Worm (Caenorhabditis elegans) whole organism, young adult: ENCODE results near the gene plep-1.

ENCODE experiments used
- B0261.1 ChIP-seq: sonication (generic microtip); optimal IDR thresholded peaks from 2 replicates; lab custom pipeline; 2016; ENCODE audit warnings: mild to moderate bottlenecking, missing genetic modification characterization, moderate library complexity, missing compliant biosample characterization
- B0336.3 ChIP-seq: fragments of 200-800 bp; sonication (Bioruptor generic); IDR thresholded peaks from 2 replicates; pipeline ENCODE4 v1.3.6; 2022; ENCODE audit warnings: missing genetic modification characterization, missing compliant biosample characterization
- F39B2.1 ChIP-seq: fragments of 200-800 bp; sonication (Bioruptor generic); IDR thresholded peaks from 2 replicates; pipeline ENCODE4 v1.3.6; 2022; ENCODE audit warnings: missing genetic modification reagents, missing genetic modification characterization, missing compliant biosample characterization
- F57A8.1 ChIP-seq: fragments of 200-800 bp; sonication (Bioruptor generic); optimal IDR thresholded peaks from 2 replicates; lab custom pipeline; 2018; ENCODE audit warnings: mild to moderate bottlenecking, missing genetic modification characterization, moderate library complexity, missing compliant biosample characterization
- atf-7 ChIP-seq: sonication (generic microtip); optimal IDR thresholded peaks from 2 replicates; lab custom pipeline; 2017; ENCODE audit warnings: mild to moderate bottlenecking, missing genetic modification characterization, missing compliant biosample characterization
- attf-5 ChIP-seq: fragments of 200-800 bp; sonication (Bioruptor generic); optimal IDR thresholded peaks from 2 replicates; lab custom pipeline; 2018; ENCODE audit warnings: mild to moderate bottlenecking, missing genetic modification characterization, missing compliant biosample characterization
- ccch-3 ChIP-seq: fragments of 200-800 bp; sonication (Bioruptor generic); optimal IDR thresholded peaks from 2 replicates; lab custom pipeline; 2018; ENCODE audit warnings: mild to moderate bottlenecking, missing genetic modification characterization, missing compliant biosample characterization
- cebp-2 ChIP-seq: fragments of 200-800 bp; sonication (Bioruptor generic); IDR thresholded peaks from 2 replicates; pipeline ENCODE4 v1.3.6; 2022; ENCODE audit warnings: missing genetic modification characterization, missing compliant biosample characterization
- ceh-27 ChIP-seq: fragments of 200-800 bp; sonication (Bioruptor generic); optimal IDR thresholded peaks from 2 replicates; lab custom pipeline; 2018; ENCODE audit warnings: mild to moderate bottlenecking, missing genetic modification characterization, moderate library complexity, missing compliant biosample characterization
- ceh-91 ChIP-seq: fragments of 200-800 bp; sonication (Bioruptor generic); IDR thresholded peaks from 2 replicates; pipeline ENCODE4 v1.3.6; 2022; ENCODE audit warnings: missing genetic modification reagents, missing genetic modification characterization, missing compliant biosample characterization
- die-1 ChIP-seq: sonication (generic microtip); optimal IDR thresholded peaks from 2 replicates; lab custom pipeline; 2016; ENCODE audit warnings: missing genotype, mild to moderate bottlenecking, missing genetic modification characterization, missing compliant biosample characterization
- dox-1 ChIP-seq: fragments of 200-800 bp; sonication (Bioruptor generic); IDR thresholded peaks from 2 replicates; pipeline ENCODE4 v1.3.6; 2022; ENCODE audit warnings: missing genetic modification reagents, missing genetic modification characterization, missing compliant biosample characterization
- dpl-1 ChIP-seq: fragments of 150-350 bp; optimal IDR thresholded peaks from 2 replicates; lab custom pipeline; 2014; ENCODE audit warnings: missing biosample characterization, missing genetic modification reagents, missing genetic modification characterization
- ekl-4 ChIP-seq: fragments of 200-800 bp; sonication (Bioruptor generic); IDR thresholded peaks from 2 replicates; pipeline ENCODE4 v1.3.6; 2022; ENCODE audit warnings: missing genetic modification reagents, missing genetic modification characterization, missing compliant biosample characterization
- ets-4 ChIP-seq: fragments of 200-800 bp; sonication (Bioruptor generic); optimal IDR thresholded peaks from 2 replicates; lab custom pipeline; 2018; ENCODE audit warnings: mild to moderate bottlenecking, missing genetic modification characterization, missing compliant biosample characterization
- let-526 ChIP-seq: fragments of 200-800 bp; sonication (Bioruptor generic); IDR thresholded peaks from 2 replicates; pipeline ENCODE4 v1.3.6; 2022; ENCODE audit warnings: missing genetic modification reagents, missing genetic modification characterization, missing compliant biosample characterization
- lin-26 ChIP-seq: fragments of 200-800 bp; sonication (Bioruptor generic); IDR thresholded peaks from 2 replicates; pipeline ENCODE4 v1.3.6; 2022; ENCODE audit warnings: missing genetic modification reagents, missing genetic modification characterization, missing compliant biosample characterization
- lin-54 ChIP-seq: fragments of 200-800 bp; sonication (Bioruptor generic); optimal IDR thresholded peaks from 2 replicates; lab custom pipeline; 2018; ENCODE audit warnings: mild to moderate bottlenecking, missing genetic modification characterization, missing compliant biosample characterization
- madf-3 ChIP-seq: fragments of 200-800 bp; sonication (Bioruptor generic); IDR thresholded peaks from 2 replicates; pipeline ENCODE4 v1.3.6; 2022; ENCODE audit warnings: missing genetic modification reagents, missing genetic modification characterization, missing compliant biosample characterization
- madf-6 ChIP-seq: fragments of 200-800 bp; sonication (Bioruptor generic); IDR thresholded peaks from 2 replicates; pipeline ENCODE4 v1.3.6; 2022; ENCODE audit warnings: missing genetic modification reagents, missing genetic modification characterization, missing compliant biosample characterization
- mcd-1 ChIP-seq: fragments of 200-800 bp; sonication (Bioruptor generic); IDR thresholded peaks from 2 replicates; pipeline ENCODE4 v1.3.6; 2022; ENCODE audit warnings: missing genetic modification reagents, missing genetic modification characterization, missing compliant biosample characterization
- nfya-2 ChIP-seq: fragments of 200-800 bp; sonication (Bioruptor generic); IDR thresholded peaks from 2 replicates; pipeline ENCODE4 v1.3.6; 2022; ENCODE audit warnings: missing genetic modification reagents, missing genetic modification characterization, missing compliant biosample characterization
- nhr-90 ChIP-seq: sonication (generic microtip); optimal IDR thresholded peaks from 2 replicates; lab custom pipeline; 2016; ENCODE audit warnings: missing genotype, mild to moderate bottlenecking, missing genetic modification characterization, missing compliant biosample characterization
- rpc-1 ChIP-seq, 2 experiments: fragments of 150-350 bp in 1 of 2; sonication (generic microtip) in 1 of 2; optimal IDR thresholded peaks; 2 replicates each; lab custom pipeline; 2014 to 2018; ENCODE audit warnings: missing biosample characterization in 1 of 2, missing genetic modification characterization in 1 of 2, missing genetic modification reagents in 1 of 2, missing genotype in 1 of 2
- somi-1 ChIP-seq: fragments of 200-800 bp; sonication (Bioruptor generic); optimal IDR thresholded peaks from 2 replicates; lab custom pipeline; 2018; ENCODE audit warnings: mild to moderate bottlenecking, missing genetic modification characterization, missing compliant biosample characterization
- sptf-2 ChIP-seq: fragments of 200-800 bp; sonication (Bioruptor generic); optimal IDR thresholded peaks from 2 replicates; lab custom pipeline; 2018; ENCODE audit warnings: mild to moderate bottlenecking, missing genetic modification characterization, missing compliant biosample characterization
- tbx-9 ChIP-seq: sonication (generic microtip); optimal IDR thresholded peaks from 2 replicates; lab custom pipeline; 2016; ENCODE audit warnings: borderline replicate concordance, missing genetic modification characterization, inconsistent platforms, missing compliant biosample characterization
- zim-3 ChIP-seq: sonication (generic microtip); optimal IDR thresholded peaks from 2 replicates; lab custom pipeline; 2017; ENCODE audit warnings: mild to moderate bottlenecking, missing genetic modification characterization, moderate library complexity, missing compliant biosample characterization
- ztf-18 ChIP-seq: sonication (generic microtip); optimal IDR thresholded peaks from 2 replicates; lab custom pipeline; 2016; ENCODE audit warnings: missing genotype, mild to moderate bottlenecking, missing genetic modification characterization, missing compliant biosample characterization
- ztf-25 ChIP-seq: fragments of 200-800 bp; sonication (Bioruptor generic); IDR thresholded peaks from 2 replicates; pipeline ENCODE4 v1.3.6; 2022; ENCODE audit warnings: missing genetic modification reagents, missing genetic modification characterization, missing compliant biosample characterization
- ztf-26 ChIP-seq: sonication (generic microtip); optimal IDR thresholded peaks from 2 replicates; lab custom pipeline; 2017; ENCODE audit warnings: missing genetic modification characterization, missing compliant biosample characterization
- ztf-28 ChIP-seq: fragments of 200-800 bp; sonication (Bioruptor generic); IDR thresholded peaks from 2 replicates; pipeline ENCODE4 v1.3.6; 2022; ENCODE audit warnings: missing genetic modification reagents, missing genetic modification characterization, missing compliant biosample characterization
- ztf-3 ChIP-seq: fragments of 200-800 bp; sonication (Bioruptor generic); optimal IDR thresholded peaks from 2 replicates; lab custom pipeline; 2018; ENCODE audit warnings: mild to moderate bottlenecking, missing genetic modification characterization, missing compliant biosample characterization
- ztf-6 ChIP-seq: fragments of 200-800 bp; sonication (Bioruptor generic); IDR thresholded peaks from 2 replicates; pipeline ENCODE4 v1.3.6; 2022; ENCODE audit warnings: missing genetic modification reagents, missing genetic modification characterization, missing compliant biosample characterization

The plep-1 gene

DNA sequence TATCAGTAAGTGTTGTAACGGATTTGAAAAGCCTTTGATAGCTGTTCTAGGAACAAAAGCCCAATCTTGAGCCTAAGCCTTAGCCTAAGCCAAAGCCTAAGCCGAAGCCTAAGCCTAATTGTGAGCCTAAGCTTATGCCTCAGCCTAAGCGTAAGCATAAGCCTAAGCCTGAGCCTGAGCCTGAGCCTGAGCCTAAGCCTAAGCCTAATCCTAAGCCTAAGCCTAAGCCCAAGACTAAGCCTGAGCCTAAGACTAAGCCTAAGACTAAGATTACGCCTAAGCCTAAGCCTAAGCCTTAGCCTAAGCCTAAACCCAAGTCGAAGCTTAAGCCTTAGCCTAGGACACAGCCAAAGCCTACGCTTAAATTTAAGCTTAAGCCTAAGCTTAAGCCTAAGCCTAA, 34.4 kb downstream of the plep-1 start:
- TF ChIP-seq ets-4 (GFP tag; lab: Kevin White, UChicago) (no peak), let-526 (no peak), atf-7 (no peak), mcd-1 (GFP tag; lab: Robert Waterston, UW) (no peak), ztf-3 (GFP tag; lab: Kevin White, UChicago) (no peak), madf-3 (GFP tag; lab: Robert Waterston, UW) (no peak), madf-6 (GFP tag; lab: Robert Waterston, UW) (no peak)

DNA sequence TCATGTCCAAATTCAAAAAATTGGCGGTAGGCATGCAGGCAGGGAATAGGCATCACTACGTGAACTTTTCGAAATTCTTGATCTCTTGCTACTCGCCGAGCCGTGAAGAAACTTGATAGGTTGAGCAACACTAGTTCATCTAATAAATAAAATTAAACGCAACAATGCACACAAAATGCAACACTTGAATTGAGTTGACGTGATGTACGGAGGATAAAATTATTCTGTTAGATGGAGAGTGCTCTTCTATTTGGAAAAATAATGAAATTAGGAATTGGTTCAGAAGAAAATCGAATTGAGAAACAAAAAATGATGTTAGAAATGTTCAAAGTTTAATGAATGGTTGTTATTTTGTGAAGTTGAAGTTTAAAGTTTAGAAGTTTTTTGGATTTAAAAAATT, 35.1 kb downstream of the plep-1 start:
- TF ChIP-seq ceh-27 (GFP tag; lab: Kevin White, UChicago) = no peak
- TF ChIP-seq nfya-2 (GFP tag; lab: Robert Waterston, UW) = no peak
- TF ChIP-seq ccch-3 (GFP tag; lab: Kevin White, UChicago) = no peak
- TF ChIP-seq F39B2.1 (GFP tag; lab: Robert Waterston, UW) = no peak
- no peak for TF ChIP-seq die-1 (tag; lab: Kevin White, UChicago)
- TF ChIP-seq ztf-26 (tag; lab: Kevin White, UChicago) = no peak
- no peak for TF ChIP-seq somi-1
- no peak for TF ChIP-seq dpl-1 (GFP tag; lab: Kevin White, UChicago)
- no peak for TF ChIP-seq lin-26 (GFP tag; lab: Robert Waterston, UW)
- TF ChIP-seq F57A8.1 (GFP tag; lab: Kevin White, UChicago) = no peak
- no peak for TF ChIP-seq sptf-2 (GFP tag; lab: Kevin White, UChicago)
- TF ChIP-seq rpc-1 (optimal IDR thresholded peaks at IDR 0.05; lab: Kevin White, UChicago) = no peak
- TF ChIP-seq rpc-1 (tag; optimal IDR thresholded peaks at IDR 0.05; lab: Kevin White, UChicago) = no peak
- TF ChIP-seq ceh-91 = no peak
- TF ChIP-seq ekl-4 = no peak
- TF ChIP-seq tbx-9 (tag; lab: Kevin White, UChicago) = no peak
- TF ChIP-seq ztf-6 (GFP tag; lab: Robert Waterston, UW) = no peak

DNA sequence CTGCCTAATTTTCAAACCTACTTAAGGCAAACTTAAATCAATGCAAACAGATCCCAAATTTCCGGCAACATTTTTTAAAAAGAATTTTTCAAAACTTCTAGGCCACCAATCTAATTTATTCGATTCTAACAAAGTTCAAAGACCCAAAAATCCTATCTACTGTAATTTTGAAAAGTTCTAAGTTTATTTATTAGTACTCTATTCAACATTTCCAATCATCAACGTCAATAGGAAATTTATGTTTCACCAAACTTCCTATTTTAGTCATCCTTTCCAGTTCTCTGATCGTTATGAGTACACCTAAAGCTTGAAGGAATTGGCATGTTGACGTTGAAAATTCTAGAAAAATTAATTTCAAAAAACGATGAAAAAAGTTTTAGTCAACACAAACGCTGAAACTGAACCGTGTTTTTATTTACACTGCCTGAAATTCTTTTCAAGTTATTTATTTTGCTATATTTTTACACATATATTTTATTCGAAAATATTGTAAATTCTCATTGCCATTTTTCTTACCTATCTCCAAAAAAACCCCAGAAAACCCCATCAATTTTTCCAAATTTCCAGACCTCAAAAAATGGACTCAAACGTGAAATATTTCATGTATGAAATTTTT, 36.3 kb downstream of the plep-1 start, which contains the start of gene npr-42:
npr-42 (plus strand) TSS at position 566 of the 616 bp plus-strand sequence.
- no peak for TF ChIP-seq ztf-28
- TF ChIP-seq B0261.1 (tag; lab: Kevin White, UChicago) = no peak
- no peak for TF ChIP-seq dox-1 (GFP tag; lab: Robert Waterston, UW)

DNA sequence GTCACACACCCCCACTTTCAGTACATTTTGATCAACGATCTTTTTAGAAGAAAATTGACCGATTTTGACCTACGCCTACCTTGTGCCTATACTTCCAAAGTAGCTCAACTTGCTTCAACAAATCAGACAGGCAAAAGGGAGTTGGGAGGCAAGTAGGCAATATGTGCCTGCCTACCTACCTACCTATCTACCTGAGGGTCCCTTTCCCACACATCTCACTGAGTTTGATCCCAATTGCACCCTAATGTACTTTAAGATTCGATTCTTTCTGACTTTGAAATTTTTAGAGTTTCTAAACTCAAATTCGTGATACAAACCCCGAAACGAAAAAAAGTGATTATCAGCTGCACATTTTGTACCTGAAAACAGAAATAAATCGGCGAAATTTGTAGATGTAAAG, 44.3 kb downstream of the plep-1 start:
- TF ChIP-seq ztf-18 (tag; lab: Kevin White, UChicago) (no peak), zim-3 (no peak), atf-7 (no peak), tbx-9 (tag; lab: Kevin White, UChicago) (no peak), ceh-27 (GFP tag; lab: Kevin White, UChicago) (no peak), cebp-2 (no peak), B0336.3 (GFP tag; lab: Robert Waterston, UW) (no peak), nfya-2 (GFP tag; lab: Robert Waterston, UW) (no peak), attf-5 (no peak), ztf-25 (GFP tag; lab: Robert Waterston, UW) (no peak), nhr-90 (tag; lab: Kevin White, UChicago) (no peak), lin-26 (GFP tag; lab: Robert Waterston, UW) (no peak), lin-54 (GFP tag; lab: Kevin White, UChicago) (no peak)
